Worm (Caenorhabditis elegans) whole organism, early embryonic: Measurements from ENCODE around the gene acdh-7.

Source experiments
- B0310.2 ChIP-seq: sonication (generic microtip); optimal IDR thresholded peaks from 2 replicates; lab custom pipeline; 2016; ENCODE audit warnings: mild to moderate bottlenecking, missing genetic modification characterization, missing compliant biosample characterization
- F13C5.2 ChIP-seq: sonication (generic microtip); optimal IDR thresholded peaks from 2 replicates; lab custom pipeline; 2017; ENCODE audit warnings: mild to moderate bottlenecking, missing genetic modification characterization, inconsistent platforms, missing compliant biosample characterization
- aly-1 ChIP-seq: sonication (generic microtip); optimal IDR thresholded peaks from 2 replicates; lab custom pipeline; 2016; ENCODE audit warnings: missing genetic modification characterization, missing compliant biosample characterization
- ama-1 ChIP-seq: fragments of 150-350 bp; optimal IDR thresholded peaks from 2 replicates; lab custom pipeline; 2014
- hmg-4 ChIP-seq: fragments of 200-800 bp; sonication (Bioruptor generic); optimal IDR thresholded peaks from 2 replicates; lab custom pipeline; 2018; ENCODE audit warnings: mild to moderate bottlenecking, missing genetic modification characterization, missing compliant biosample characterization
- scrt-1 ChIP-seq: fragments of 200-800 bp; sonication (Bioruptor generic); IDR thresholded peaks from 2 replicates; pipeline ENCODE4 v1.3.6; 2022; ENCODE audit warnings: missing genetic modification characterization, missing compliant biosample characterization
- sea-1 ChIP-seq: fragments of 200-800 bp; sonication (Bioruptor generic); conservative IDR thresholded peaks from 2 replicates; pipeline ENCODE4 v1.3.6; 2022; ENCODE audit warnings: missing genetic modification characterization, missing compliant biosample characterization

DNA sequence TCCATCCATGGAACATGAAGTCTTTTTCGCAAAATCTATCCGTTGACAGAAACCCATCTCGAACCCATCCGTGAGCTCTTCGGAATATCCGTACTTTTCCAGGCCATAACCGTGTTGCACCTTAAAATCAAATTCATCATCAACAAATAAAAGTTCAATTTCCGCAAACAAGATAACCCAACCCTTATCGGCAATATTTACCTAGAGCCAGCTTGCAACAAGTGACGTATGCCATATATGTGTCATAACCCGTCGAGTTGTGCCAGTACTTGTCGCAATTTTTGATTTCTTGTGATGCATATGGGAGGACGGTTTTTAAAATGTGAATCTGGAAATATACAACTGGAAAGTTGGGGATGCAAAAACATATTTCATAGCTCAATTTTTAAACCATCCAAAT, 11.1 kb downstream of the acdh-7 start:
- no peak for TF ChIP-seq ama-1 (lab: Kevin White, UChicago)
- no peak for TF ChIP-seq B0310.2 (tag; lab: Kevin White, UChicago)
- no peak for TF ChIP-seq hmg-4
- no peak for TF ChIP-seq aly-1
- TF ChIP-seq scrt-1 (GFP tag; lab: Robert Waterston, UW) = no peak
- no peak for TF ChIP-seq F13C5.2
- TF ChIP-seq sea-1 = no peak
